Worm (Caenorhabditis elegans) whole organism, L2 larva: ENCODE measurements around the gene gsto-2.
A peak's percentile ranks its signal among the peaks of the same experiment; 100 is the strongest.

ENCODE experiments used
- C34F6.9 ChIP-seq: fragments of 150-350 bp; optimal IDR thresholded peaks from 2 replicates; lab custom pipeline; 2014; ENCODE audit warnings: missing biosample characterization, missing genetic modification characterization
- F13H6.1 ChIP-seq: sonication (generic microtip); optimal IDR thresholded peaks from 2 replicates; lab custom pipeline; 2016; ENCODE audit warnings: missing genetic modification characterization, missing compliant biosample characterization
- R02D3.7 ChIP-seq: fragments of 150-350 bp; optimal IDR thresholded peaks from 2 replicates; lab custom pipeline; 2014; ENCODE audit warnings: missing biosample characterization, missing genetic modification characterization
- Y55F3AM.14 ChIP-seq: fragments of 200-800 bp; sonication (Bioruptor generic); optimal IDR thresholded peaks from 2 replicates; lab custom pipeline; 2018; ENCODE audit warnings: mild to moderate bottlenecking, missing genetic modification characterization, missing compliant biosample characterization
- ZK546.5 ChIP-seq: sonication (generic microtip); optimal IDR thresholded peaks from 2 replicates; lab custom pipeline; 2017; ENCODE audit warnings: missing biosample characterization, missing genetic modification characterization
- alr-1 ChIP-seq: fragments of 150-350 bp; optimal IDR thresholded peaks from 2 replicates; lab custom pipeline; 2014; ENCODE audit warnings: missing biosample characterization, missing genetic modification characterization
- ama-1 ChIP-seq: fragments of 150-350 bp; optimal IDR thresholded peaks from 2 replicates; lab custom pipeline; 2018; ENCODE audit warnings: inconsistent platforms
- blmp-1 ChIP-seq: sonication (generic microtip); optimal IDR thresholded peaks from 2 replicates; lab custom pipeline; 2017; ENCODE audit warnings: missing genetic modification characterization, mild to moderate bottlenecking, missing compliant biosample characterization, antibody characterized with exemption, moderate library complexity; ENCODE audit not compliant: insufficient read depth
- ceh-16 ChIP-seq: fragments of 150-350 bp; optimal IDR thresholded peaks from 2 replicates; lab custom pipeline; 2014; ENCODE audit warnings: missing biosample characterization, missing genetic modification characterization
- ceh-82 ChIP-seq: fragments of 150-350 bp; optimal IDR thresholded peaks from 2 replicates; lab custom pipeline; 2014; ENCODE audit warnings: missing biosample characterization, missing genetic modification characterization
- crh-2 ChIP-seq: sonication (generic microtip); optimal IDR thresholded peaks from 2 replicates; lab custom pipeline; 2017; ENCODE audit warnings: missing biosample characterization, missing genetic modification characterization
- dmd-4 ChIP-seq: sonication (generic microtip); optimal IDR thresholded peaks from 2 replicates; lab custom pipeline; 2017; ENCODE audit warnings: missing biosample characterization, missing genetic modification characterization
- egl-27 ChIP-seq: sonication (generic microtip); optimal IDR thresholded peaks from 3 replicates; lab custom pipeline; 2017; ENCODE audit warnings: missing biosample characterization, missing genetic modification reagents, missing genetic modification characterization
- elt-3 ChIP-seq: sonication (generic microtip); optimal IDR thresholded peaks from 2 replicates; lab custom pipeline; 2017; ENCODE audit warnings: missing biosample characterization, missing genetic modification characterization
- fos-1 ChIP-seq: fragments of 150-350 bp; optimal IDR thresholded peaks from 2 replicates; lab custom pipeline; 2014; ENCODE audit warnings: missing biosample characterization, missing genetic modification characterization
- gmeb-1 ChIP-seq: fragments of 150-350 bp; optimal IDR thresholded peaks from 2 replicates; lab custom pipeline; 2014; ENCODE audit warnings: missing biosample characterization, missing genetic modification characterization
- lin-11 ChIP-seq: fragments of 150-350 bp; sonication (generic microtip); optimal IDR thresholded peaks from 2 replicates; lab custom pipeline; 2014; ENCODE audit warnings: missing biosample characterization, missing genetic modification characterization, inconsistent platforms, mixed read lengths
- lsy-2 ChIP-seq, 2 experiments: fragments of 150-350 bp in 1 of 2; sonication (generic microtip) in 1 of 2; optimal IDR thresholded peaks; 2 replicates each; lab custom pipeline; 2014 to 2017; ENCODE audit warnings: missing biosample characterization in 2 of 2, missing genetic modification characterization in 2 of 2
- mab-5 ChIP-seq: fragments of 150-350 bp; optimal IDR thresholded peaks from 2 replicates; lab custom pipeline; 2014; ENCODE audit warnings: missing biosample characterization, missing genetic modification characterization
- mdl-1 ChIP-seq, 2 experiments: fragments of 150-350 bp in 1 of 2; sonication (generic microtip) in 1 of 2; optimal IDR thresholded peaks; 2 replicates each; lab custom pipeline; 2017; ENCODE audit warnings: missing biosample characterization in 2 of 2, missing genetic modification characterization in 2 of 2
- nhr-10 ChIP-seq: sonication (generic microtip); optimal IDR thresholded peaks from 2 replicates; lab custom pipeline; 2017; ENCODE audit warnings: missing biosample characterization, missing genetic modification characterization
- nhr-11 ChIP-seq: fragments of 150-350 bp; optimal IDR thresholded peaks from 2 replicates; lab custom pipeline; 2014; ENCODE audit warnings: missing biosample characterization, missing genetic modification characterization
- nhr-129 ChIP-seq: fragments of 150-350 bp; optimal IDR thresholded peaks from 2 replicates; lab custom pipeline; 2014; ENCODE audit warnings: missing biosample characterization, missing genetic modification characterization
- nhr-21 ChIP-seq: fragments of 150-350 bp; optimal IDR thresholded peaks from 2 replicates; lab custom pipeline; 2014; ENCODE audit warnings: missing biosample characterization, missing genetic modification characterization
- nhr-237 ChIP-seq: fragments of 150-350 bp; optimal IDR thresholded peaks from 2 replicates; lab custom pipeline; 2014; ENCODE audit warnings: missing biosample characterization, missing genetic modification characterization
- nhr-77 ChIP-seq: fragments of 150-350 bp; optimal IDR thresholded peaks from 2 replicates; lab custom pipeline; 2014; ENCODE audit warnings: missing biosample characterization, missing genetic modification characterization
- sem-4 ChIP-seq: fragments of 150-350 bp; optimal IDR thresholded peaks from 2 replicates; lab custom pipeline; 2014; ENCODE audit warnings: missing biosample characterization, missing genetic modification reagents, missing genetic modification characterization
- skn-1 ChIP-seq: sonication (generic microtip); optimal IDR thresholded peaks from 2 replicates; lab custom pipeline; 2017; ENCODE audit warnings: missing biosample characterization, missing genetic modification characterization
- sma-9 ChIP-seq, 2 experiments: fragments of 150-350 bp in 1 of 2; sonication (generic microtip) in 1 of 2; optimal IDR thresholded peaks; 2 replicates each; lab custom pipeline; 2014 to 2016; ENCODE audit warnings: missing genetic modification characterization in 2 of 2, mild to moderate bottlenecking in 1 of 2, missing biosample characterization in 1 of 2, missing compliant biosample characterization in 1 of 2, missing genetic modification reagents in 1 of 2, moderate library complexity in 1 of 2
- snpc-4 ChIP-seq: fragments of 150-350 bp; optimal IDR thresholded peaks from 2 replicates; lab custom pipeline; 2014; ENCODE audit warnings: missing biosample characterization, missing genetic modification characterization
- unc-39 ChIP-seq: fragments of 150-350 bp; optimal IDR thresholded peaks from 2 replicates; lab custom pipeline; 2014; ENCODE audit warnings: missing biosample characterization, missing genetic modification characterization
- unc-55 ChIP-seq: fragments of 150-350 bp; sonication (generic microtip); optimal IDR thresholded peaks from 3 replicates; lab custom pipeline; 2014; ENCODE audit warnings: missing biosample characterization, missing genetic modification reagents, missing genetic modification characterization
- unc-62 ChIP-seq: fragments of 150-350 bp; optimal IDR thresholded peaks from 2 replicates; lab custom pipeline; 2014; ENCODE audit warnings: missing biosample characterization, missing genetic modification reagents, missing genetic modification characterization
- zag-1 ChIP-seq: fragments of 150-350 bp; optimal IDR thresholded peaks from 2 replicates; lab custom pipeline; 2014; ENCODE audit warnings: missing biosample characterization, missing genetic modification characterization
- ztf-11 ChIP-seq: sonication (generic microtip); optimal IDR thresholded peaks from 2 replicates; lab custom pipeline; 2017; ENCODE audit warnings: missing biosample characterization, missing genetic modification characterization
- ztf-4 ChIP-seq: fragments of 150-350 bp; optimal IDR thresholded peaks from 2 replicates; lab custom pipeline; 2014; ENCODE audit warnings: missing biosample characterization, missing genetic modification characterization

The gsto-2 gene

ce11 chrIII:8554472-8554871 is at the start of gene gsto-2:
gsto-2 (plus strand) TSS chrIII:8554772.
- TF ChIP-seq ceh-16 (tag; lab: Kevin White, UChicago): no peak
- no peak for TF ChIP-seq sem-4 (tag; lab: Kevin White, UChicago)
- TF ChIP-seq blmp-1 (tag; lab: Kevin White, UChicago): no peak
- TF ChIP-seq ZK546.5: no peak
- TF ChIP-seq zag-1 (tag; lab: Kevin White, UChicago): no peak
- TF ChIP-seq ceh-82 (tag; lab: Kevin White, UChicago): no peak
- TF ChIP-seq nhr-129: no peak
- TF ChIP-seq nhr-11 (tag; lab: Kevin White, UChicago): no peak
- no peak for TF ChIP-seq R02D3.7 (tag; lab: Kevin White, UChicago)
- no peak for TF ChIP-seq unc-55 (GFP tag; lab: Kevin White, UChicago)
- no peak for TF ChIP-seq mdl-1 (tag; optimal IDR thresholded peaks at IDR 0.05; lab: Kevin White, UChicago)
- no peak for TF ChIP-seq snpc-4 (tag; lab: Kevin White, UChicago)
- no peak for TF ChIP-seq nhr-10 (tag; lab: Kevin White, UChicago)
- no peak for TF ChIP-seq fos-1 (tag; lab: Kevin White, UChicago)
- TF ChIP-seq mab-5 (tag; lab: Kevin White, UChicago): no peak
- no peak for TF ChIP-seq lsy-2 (tag; optimal IDR thresholded peaks at IDR 0.05; lab: Kevin White, UChicago)
- no peak for TF ChIP-seq elt-3
- TF ChIP-seq, all 48 proteins: peak for 0

DNA sequence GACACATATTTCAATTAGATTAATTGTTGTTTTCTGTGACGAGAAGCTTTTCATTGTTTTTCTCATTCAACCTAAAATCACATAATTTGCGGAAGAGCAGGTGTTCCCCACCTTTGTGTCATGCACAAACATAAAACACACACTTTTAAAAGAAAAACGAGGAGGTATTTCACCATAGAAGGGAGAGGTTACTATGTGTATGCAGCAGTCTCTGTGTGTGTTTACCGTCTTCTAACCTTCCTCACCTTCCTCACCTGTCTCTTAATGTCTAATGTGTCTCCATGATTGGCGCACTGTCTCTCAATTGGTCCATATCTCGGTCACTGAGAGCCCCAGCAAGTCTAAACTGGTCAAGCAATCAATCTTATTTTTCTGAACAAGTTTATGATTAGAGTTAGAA is 48.2 kb upstream of the gsto-2 start:
- TF ChIP-seq fos-1 (tag; lab: Kevin White, UChicago) (peak; percentile 26), unc-62 (GFP tag; lab: Kevin White, UChicago) (no peak), unc-39 (tag; lab: Kevin White, UChicago) (no peak), ama-1 (lab: Kevin White, UChicago) (no peak)

ce11 chrIII:8509218-8509617 is 45.4 kb upstream of the gsto-2 start:
- TF ChIP-seq nhr-77 (no peak), unc-55 (GFP tag; lab: Kevin White, UChicago) (no peak), F13H6.1 (no peak), dmd-4 (tag; lab: Kevin White, UChicago) (no peak), lin-11 (no peak), Y55F3AM.14 (GFP tag; lab: Kevin White, UChicago) (no peak), ztf-4 (tag; lab: Kevin White, UChicago) (no peak), egl-27 (tag; lab: Kevin White, UChicago) (no peak), nhr-21 (tag; lab: Kevin White, UChicago) (no peak), gmeb-1 (no peak), lsy-2 (tag; optimal IDR thresholded peaks at IDR 0.05; lab: Kevin White, UChicago) (no peak), elt-3 (no peak), nhr-237 (tag; lab: Kevin White, UChicago) (no peak), sma-9 (GFP tag; optimal IDR thresholded peaks at IDR 0.05; lab: Kevin White, UChicago) (no peak), sma-9 (tag; optimal IDR thresholded peaks at IDR 0.05; lab: Kevin White, UChicago) (no peak), alr-1 (no peak), ztf-11 (tag; lab: Kevin White, UChicago) (no peak)

ce11 chrIII:8509644-8510393 is 44.8 kb upstream of the gsto-2 start:
- TF ChIP-seq F13H6.1 (no peak), crh-2 (tag; lab: Kevin White, UChicago) (peak; percentile 31), unc-62 (GFP tag; lab: Kevin White, UChicago) (no peak), unc-39 (tag; lab: Kevin White, UChicago) (no peak), skn-1 (no peak), mdl-1 (tag; optimal IDR thresholded peaks at IDR 0.05; lab: Kevin White, UChicago) (peak in 1 of 2 experiments; percentile 69), nhr-129 (peak; percentile 45), nhr-21 (tag; lab: Kevin White, UChicago) (no peak), C34F6.9 (tag; lab: Kevin White, UChicago) (peak; percentile 37), lsy-2 (tag; optimal IDR thresholded peaks at IDR 0.05; lab: Kevin White, UChicago) (peak in 1 of 2 experiments; percentile 45), unc-55 (GFP tag; lab: Kevin White, UChicago) (peak; percentile 49)
- TF ChIP-seq, all 48 proteins: peak for 6
